Worm (Caenorhabditis elegans) whole organism, mixed stage, embryonic: Measurements from ENCODE around the gene bgnt-1.3.
A peak's percentile ranks its signal among the peaks of the same experiment; 100 is the strongest.

Source experiments
- blmp-1 ChIP-seq: fragments of 150-350 bp; optimal IDR thresholded peaks from 2 replicates; lab custom pipeline; 2014; ENCODE audit warnings: missing biosample characterization, missing genetic modification characterization
- ceh-43 ChIP-seq: fragments of 200-800 bp; sonication (Bioruptor generic); optimal IDR thresholded peaks from 2 replicates; lab custom pipeline; 2018; ENCODE audit warnings: mild to moderate bottlenecking, missing genetic modification characterization, moderate library complexity, missing compliant biosample characterization
- ceh-83 ChIP-seq: fragments of 200-800 bp; sonication (Bioruptor generic); optimal IDR thresholded peaks from 2 replicates; lab custom pipeline; 2018; ENCODE audit warnings: mild to moderate bottlenecking, missing genetic modification characterization, missing compliant biosample characterization
- ces-1 ChIP-seq: fragments of 150-350 bp; optimal IDR thresholded peaks from 2 replicates; lab custom pipeline; 2014; ENCODE audit warnings: missing biosample characterization, missing genetic modification reagents, missing genetic modification characterization
- cnd-1 ChIP-seq: fragments of 200-800 bp; sonication (Bioruptor generic); optimal IDR thresholded peaks from 2 replicates; lab custom pipeline; 2018; ENCODE audit warnings: mild to moderate bottlenecking, missing genetic modification characterization, missing compliant biosample characterization
- elt-1 ChIP-seq: sonication (generic microtip); optimal IDR thresholded peaks from 2 replicates; lab custom pipeline; 2017; ENCODE audit warnings: missing genetic modification characterization, mild to moderate bottlenecking, missing compliant biosample characterization, antibody characterized with exemption, moderate library complexity, borderline replicate concordance; ENCODE audit not compliant: insufficient read depth
- ham-2 ChIP-seq: fragments of 200-800 bp; sonication (Bioruptor generic); optimal IDR thresholded peaks from 2 replicates; lab custom pipeline; 2018; ENCODE audit warnings: mild to moderate bottlenecking, missing genetic modification characterization, missing compliant biosample characterization
- hlh-1 ChIP-seq: fragments of 150-350 bp; optimal IDR thresholded peaks from 2 replicates; lab custom pipeline; 2014; ENCODE audit warnings: missing biosample characterization, missing genetic modification reagents, missing genetic modification characterization
- lin-13 ChIP-seq: fragments of 150-350 bp; optimal IDR thresholded peaks from 2 replicates; lab custom pipeline; 2014; ENCODE audit warnings: missing biosample characterization, missing genetic modification characterization
- lin-32 ChIP-seq: fragments of 200-800 bp; sonication (Bioruptor generic); optimal IDR thresholded peaks from 2 replicates; lab custom pipeline; 2018; ENCODE audit warnings: mild to moderate bottlenecking, missing genetic modification characterization, missing compliant biosample characterization
- lsy-2 ChIP-seq: fragments of 150-350 bp; optimal IDR thresholded peaks from 2 replicates; lab custom pipeline; 2014; ENCODE audit warnings: missing biosample characterization, missing genetic modification characterization
- mab-5 ChIP-seq: fragments of 150-350 bp; optimal IDR thresholded peaks from 2 replicates; lab custom pipeline; 2014; ENCODE audit warnings: missing biosample characterization, missing genetic modification characterization
- mep-1 ChIP-seq: fragments of 150-350 bp; optimal IDR thresholded peaks from 2 replicates; lab custom pipeline; 2017; ENCODE audit warnings: missing biosample characterization, missing genetic modification reagents, missing genetic modification characterization, inconsistent platforms
- mls-2 ChIP-seq: sonication (generic microtip); optimal IDR thresholded peaks from 2 replicates; lab custom pipeline; 2016; ENCODE audit warnings: mild to moderate bottlenecking, missing genetic modification characterization, moderate library complexity, missing compliant biosample characterization
- nhr-2 ChIP-seq: fragments of 150-350 bp; optimal IDR thresholded peaks from 2 replicates; lab custom pipeline; 2014; ENCODE audit warnings: missing biosample characterization, missing genetic modification characterization
- nhr-237 ChIP-seq: fragments of 150-350 bp; optimal IDR thresholded peaks from 2 replicates; lab custom pipeline; 2014; ENCODE audit warnings: missing biosample characterization, missing genetic modification characterization
- nhr-28 ChIP-seq: fragments of 150-350 bp; optimal IDR thresholded peaks from 2 replicates; lab custom pipeline; 2014; ENCODE audit warnings: missing biosample characterization, missing genetic modification characterization
- nhr-76 ChIP-seq: sonication (generic microtip); optimal IDR thresholded peaks from 2 replicates; lab custom pipeline; 2017; ENCODE audit warnings: missing biosample characterization, missing genetic modification characterization
- sem-2 ChIP-seq: fragments of 200-800 bp; sonication (Bioruptor generic); optimal IDR thresholded peaks from 2 replicates; lab custom pipeline; 2018; ENCODE audit warnings: mild to moderate bottlenecking, missing genetic modification characterization, missing compliant biosample characterization
- snpc-4 ChIP-seq: fragments of 150-350 bp; optimal IDR thresholded peaks from 2 replicates; lab custom pipeline; 2014; ENCODE audit warnings: missing biosample characterization, missing genetic modification characterization
- sptf-1 ChIP-seq: sonication (generic microtip); optimal IDR thresholded peaks from 2 replicates; lab custom pipeline; 2017; ENCODE audit warnings: mild to moderate bottlenecking, missing genetic modification characterization, moderate library complexity, missing compliant biosample characterization
- tbx-8 ChIP-seq: fragments of 200-800 bp; sonication (Bioruptor generic); optimal IDR thresholded peaks from 2 replicates; lab custom pipeline; 2018; ENCODE audit warnings: mild to moderate bottlenecking, missing genetic modification characterization, moderate library complexity, missing compliant biosample characterization
- unc-120 ChIP-seq: sonication (generic microtip); optimal IDR thresholded peaks from 2 replicates; lab custom pipeline; 2017; ENCODE audit warnings: missing genetic modification characterization, missing compliant biosample characterization; ENCODE audit not compliant: poor library complexity, severe bottlenecking
- unc-39 ChIP-seq: fragments of 150-350 bp; optimal IDR thresholded peaks from 2 replicates; lab custom pipeline; 2014; ENCODE audit warnings: missing biosample characterization, missing genetic modification characterization
- unc-62 ChIP-seq: fragments of 150-350 bp; optimal IDR thresholded peaks from 2 replicates; lab custom pipeline; 2014; ENCODE audit warnings: missing biosample characterization, missing genetic modification reagents, missing genetic modification characterization
- zip-8 ChIP-seq: fragments of 150-350 bp; optimal IDR thresholded peaks from 2 replicates; lab custom pipeline; 2014; ENCODE audit warnings: missing biosample characterization, missing genetic modification characterization
- ztf-11 ChIP-seq: fragments of 150-350 bp; optimal IDR thresholded peaks from 2 replicates; lab custom pipeline; 2014; ENCODE audit warnings: missing biosample characterization, missing genetic modification characterization

The bgnt-1.3 gene

DNA sequence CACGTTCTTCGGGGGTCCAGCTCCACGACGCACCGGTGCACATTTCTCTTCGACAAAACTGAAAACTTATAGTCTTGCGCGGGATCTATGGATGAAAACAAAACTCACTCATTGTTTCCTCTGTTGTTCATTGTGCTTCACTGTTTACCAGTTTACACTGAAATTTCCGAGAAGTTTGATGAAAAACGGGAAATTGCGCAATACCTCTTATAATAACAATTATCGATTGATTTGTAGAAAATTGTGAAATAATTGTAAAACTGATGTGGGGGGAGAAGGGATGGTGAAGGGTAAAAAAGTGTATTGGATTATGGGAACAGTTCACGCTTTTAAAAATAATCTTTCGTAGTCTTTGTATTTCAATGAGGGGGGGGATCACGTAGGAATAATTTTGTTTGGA is 26.9 kb downstream of the bgnt-1.3 start:
- TF ChIP-seq zip-8: peak; percentile 69
- no peak for TF ChIP-seq elt-1 (tag; lab: Kevin White, UChicago)

DNA sequence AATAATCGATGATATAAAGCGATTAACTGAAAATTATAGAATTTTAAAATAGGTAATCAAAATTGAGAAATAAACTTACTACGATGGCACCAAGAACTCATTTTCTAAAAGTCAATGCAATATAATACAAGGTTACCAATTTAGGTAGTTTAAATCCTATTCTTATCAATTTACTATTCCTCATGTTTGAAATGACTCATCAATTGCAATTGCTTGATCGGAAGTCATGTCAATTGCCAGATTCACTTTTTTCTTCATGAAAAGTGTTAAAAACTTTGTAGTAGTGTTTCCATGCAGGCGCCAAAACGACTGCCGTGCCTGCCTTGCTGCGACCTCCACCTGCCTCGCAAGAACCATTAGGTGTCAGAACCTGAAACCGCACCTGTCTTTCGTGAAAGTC is 29.7 kb downstream of the bgnt-1.3 start, which contains the start of gene F11A5.13:
F11A5.13 (minus strand) TSS at position 101 of the 400 bp plus-strand sequence.
- TF ChIP-seq blmp-1 (tag; lab: Kevin White, UChicago) (no peak), zip-8 (no peak), mep-1 (tag; lab: Kevin White, UChicago) (no peak), nhr-28 (tag; lab: Kevin White, UChicago) (no peak), ceh-43 (GFP tag; lab: Kevin White, UChicago) (no peak), ham-2 (GFP tag; lab: Kevin White, UChicago) (no peak), ztf-11 (tag; lab: Kevin White, UChicago) (no peak), ces-1 (GFP tag; lab: Kevin White, UChicago) (no peak), snpc-4 (no peak), unc-120 (tag; lab: Kevin White, UChicago) (no peak), lsy-2 (tag; lab: Kevin White, UChicago) (no peak), nhr-237 (tag; lab: Kevin White, UChicago) (no peak), hlh-1 (no peak), mls-2 (tag; lab: Kevin White, UChicago) (no peak)
- TF ChIP-seq, all 35 proteins: peak for 0

DNA sequence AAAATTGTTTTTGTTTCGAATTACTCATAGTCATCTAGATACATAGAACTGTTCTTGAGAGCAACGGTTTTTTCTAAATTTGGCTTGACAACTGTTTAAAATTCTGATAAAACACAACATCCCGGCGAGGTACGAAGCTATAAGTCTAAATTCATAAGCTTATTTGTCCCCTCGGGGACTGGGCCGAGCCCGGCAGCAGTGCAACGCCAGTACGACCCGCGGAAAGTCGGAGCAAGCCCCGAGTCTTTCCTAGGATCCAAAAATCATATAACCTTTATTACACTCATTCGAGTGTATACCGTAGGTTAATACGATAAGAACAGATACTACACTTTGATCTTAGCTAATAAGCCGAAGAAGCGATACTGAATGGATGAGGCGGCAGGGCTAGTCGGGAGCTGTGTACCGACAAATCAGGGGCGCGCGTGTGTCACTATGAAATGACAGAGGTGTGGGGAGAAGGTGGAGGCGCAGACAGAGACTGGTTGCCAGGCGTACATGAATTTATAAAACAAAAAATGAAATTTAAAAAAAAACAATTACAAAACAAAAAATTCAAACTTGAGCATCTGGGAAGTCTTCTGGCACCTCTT is 30.7 kb downstream of the bgnt-1.3 start:
- TF ChIP-seq sem-2: no peak
- no peak for TF ChIP-seq lsy-2 (tag; lab: Kevin White, UChicago)

DNA sequence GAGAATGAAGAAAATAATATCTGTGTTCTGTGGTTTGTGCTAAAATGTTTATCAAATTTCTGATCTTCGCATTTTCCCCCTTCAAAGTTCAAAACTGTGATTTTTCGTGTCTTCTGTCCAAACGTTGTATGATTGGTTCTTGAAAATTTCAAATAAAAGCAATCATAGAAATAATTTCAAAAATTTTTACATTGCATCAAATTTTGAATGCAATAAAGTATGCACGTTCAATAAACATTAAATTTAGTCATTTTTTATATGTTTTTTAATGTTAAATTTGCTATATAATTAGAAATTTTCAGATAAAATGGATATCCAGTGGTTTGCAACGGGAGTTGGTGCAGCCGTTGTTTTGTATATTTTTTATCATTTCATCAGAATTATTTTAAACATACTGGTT is 32.3 kb downstream of the bgnt-1.3 start, which contains the start of gene stdh-2:
stdh-2 (plus strand) TSS at position 301 of the 400 bp plus-strand sequence.
- TF ChIP-seq nhr-76 (tag; lab: Kevin White, UChicago): no peak
- TF ChIP-seq snpc-4: no peak
- no peak for TF ChIP-seq zip-8
- no peak for TF ChIP-seq sptf-1 (tag; lab: Kevin White, UChicago)
- TF ChIP-seq blmp-1 (tag; lab: Kevin White, UChicago): no peak
- TF ChIP-seq nhr-2 (tag; lab: Kevin White, UChicago): no peak
- no peak for TF ChIP-seq lsy-2 (tag; lab: Kevin White, UChicago)
- no peak for TF ChIP-seq nhr-237 (tag; lab: Kevin White, UChicago)
- TF ChIP-seq, all 35 proteins: peak for 0

DNA sequence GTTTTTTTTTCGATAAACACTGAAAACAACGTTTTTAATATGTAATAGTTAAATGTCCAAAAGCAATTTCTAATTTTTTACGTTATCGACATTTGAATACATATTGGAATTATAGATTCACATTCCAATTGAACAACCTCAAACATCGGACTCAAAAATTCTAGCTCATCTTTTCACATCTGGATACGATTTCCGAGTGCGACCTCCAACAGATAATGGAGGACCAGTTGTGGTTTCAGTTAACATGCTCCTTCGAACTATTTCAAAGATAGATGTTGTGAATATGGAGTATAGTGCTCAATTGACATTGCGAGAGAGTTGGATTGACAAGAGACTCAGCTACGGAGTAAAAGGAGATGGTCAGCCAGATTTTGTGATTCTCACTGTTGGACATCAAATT is 36.3 kb downstream of the bgnt-1.3 start:
- TF ChIP-seq ztf-11 (tag; lab: Kevin White, UChicago): no peak
- TF ChIP-seq nhr-28 (tag; lab: Kevin White, UChicago): no peak
- TF ChIP-seq blmp-1 (tag; lab: Kevin White, UChicago): no peak
- no peak for TF ChIP-seq unc-39 (tag; lab: Kevin White, UChicago)
- TF ChIP-seq lin-32 (GFP tag; lab: Kevin White, UChicago): no peak
- no peak for TF ChIP-seq mab-5 (tag; lab: Kevin White, UChicago)

DNA sequence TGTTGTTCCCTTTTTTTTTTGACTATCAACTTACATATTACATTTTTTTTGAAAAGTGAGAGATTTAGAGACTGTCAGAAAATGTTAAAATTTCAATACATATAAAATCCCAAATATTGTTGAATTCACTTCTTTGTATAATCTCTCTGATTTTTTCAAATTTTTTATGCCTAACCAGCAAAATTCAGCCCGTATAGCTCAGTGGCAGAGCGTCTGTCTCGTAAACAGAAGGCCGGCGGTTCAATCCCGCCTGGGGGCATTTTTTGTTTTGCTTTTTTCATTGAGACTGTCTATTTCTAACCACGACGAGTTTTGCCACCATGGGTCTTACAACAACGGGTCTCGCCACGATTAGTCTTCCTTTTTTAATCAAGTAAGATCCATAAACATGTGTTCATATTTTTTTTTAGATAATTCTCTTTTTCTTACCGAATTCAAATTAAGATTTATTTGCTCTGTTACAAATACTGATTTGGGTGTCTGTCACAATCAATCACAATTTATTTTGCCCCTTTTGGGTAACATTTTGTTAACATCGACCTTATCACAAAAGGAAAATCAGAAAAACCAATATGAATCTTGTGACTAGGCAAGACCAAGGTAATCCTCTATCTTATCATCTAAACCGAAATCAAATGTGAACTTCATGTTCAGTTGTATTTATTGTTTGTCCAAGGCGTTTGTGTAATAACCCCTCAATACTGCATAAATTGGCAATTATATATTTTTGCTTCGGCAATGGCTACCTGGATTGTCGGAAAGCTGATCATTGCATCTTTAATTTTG is 37.1 kb downstream of the bgnt-1.3 start, which contains the start of gene glc-1:
glc-1 (plus strand) TSS at position 663 of the 786 bp plus-strand sequence.
- TF ChIP-seq nhr-237 (tag; lab: Kevin White, UChicago): no peak
- TF ChIP-seq ceh-43 (GFP tag; lab: Kevin White, UChicago): no peak
- TF ChIP-seq lin-13 (tag; lab: Kevin White, UChicago): no peak
- TF ChIP-seq tbx-8 (GFP tag; lab: Kevin White, UChicago): no peak
- TF ChIP-seq lin-32 (GFP tag; lab: Kevin White, UChicago): no peak
- TF ChIP-seq lsy-2 (tag; lab: Kevin White, UChicago): no peak
- TF ChIP-seq ham-2 (GFP tag; lab: Kevin White, UChicago): no peak
- TF ChIP-seq nhr-28 (tag; lab: Kevin White, UChicago): no peak
- TF ChIP-seq nhr-76 (tag; lab: Kevin White, UChicago): no peak
- TF ChIP-seq unc-62: no peak
- TF ChIP-seq sem-2: no peak
- TF ChIP-seq mep-1 (tag; lab: Kevin White, UChicago): no peak
- TF ChIP-seq ceh-83 (GFP tag; lab: Kevin White, UChicago): no peak
- TF ChIP-seq cnd-1 (tag; lab: Kevin White, UChicago): no peak
- TF ChIP-seq elt-1 (tag; lab: Kevin White, UChicago): no peak
- no peak for TF ChIP-seq unc-39 (tag; lab: Kevin White, UChicago)
- no peak for TF ChIP-seq snpc-4
